Worm (Caenorhabditis elegans) whole organism, L4 larva: ENCODE measurements around the gene hpo-18.
"Not testable (repeated sequence)": the region's sequence is repeated elsewhere in the genome, so short reads cannot be mapped to it uniquely, and the experiment has no call there.

Experiments
- D1046.2 ChIP-seq: fragments of 200-800 bp; sonication (Bioruptor generic); IDR thresholded peaks from 2 replicates; pipeline ENCODE4 v1.3.6; 2022; ENCODE audit warnings: missing genetic modification characterization, missing compliant biosample characterization
- F10B5.3 ChIP-seq: sonication (generic microtip); optimal IDR thresholded peaks from 2 replicates; lab custom pipeline; 2016; ENCODE audit warnings: mild to moderate bottlenecking, missing genetic modification characterization, missing compliant biosample characterization
- F37D6.2 ChIP-seq: sonication (generic microtip); optimal IDR thresholded peaks from 2 replicates; lab custom pipeline; 2016; ENCODE audit warnings: mild to moderate bottlenecking, missing genetic modification characterization, missing compliant biosample characterization
- R02D3.7 ChIP-seq: fragments of 150-350 bp; sonication (generic microtip); optimal IDR thresholded peaks from 3 replicates; lab custom pipeline; 2014; ENCODE audit warnings: missing biosample characterization, missing genetic modification characterization
- T20F7.1 ChIP-seq: fragments of 200-800 bp; sonication (Bioruptor generic); optimal IDR thresholded peaks from 2 replicates; lab custom pipeline; 2018; ENCODE audit warnings: mild to moderate bottlenecking, missing genetic modification characterization, missing compliant biosample characterization
- Y5F2A.4 ChIP-seq: fragments of 200-800 bp; sonication (Bioruptor generic); optimal IDR thresholded peaks from 2 replicates; lab custom pipeline; 2018; ENCODE audit warnings: mild to moderate bottlenecking, missing genetic modification characterization, missing compliant biosample characterization
- aly-2 ChIP-seq: sonication (generic microtip); optimal IDR thresholded peaks from 2 replicates; lab custom pipeline; 2018; ENCODE audit warnings: missing biosample characterization, missing genetic modification characterization
- attf-4 ChIP-seq: sonication (generic microtip); optimal IDR thresholded peaks from 3 replicates; lab custom pipeline; 2017; ENCODE audit warnings: missing biosample characterization, missing genetic modification characterization
- ceh-32 ChIP-seq: sonication (generic microtip); optimal IDR thresholded peaks from 2 replicates; lab custom pipeline; 2016; ENCODE audit warnings: mild to moderate bottlenecking, missing genetic modification characterization, missing compliant biosample characterization; ENCODE audit not compliant: poor library complexity
- ceh-62 ChIP-seq: sonication (generic microtip); optimal IDR thresholded peaks from 2 replicates; lab custom pipeline; 2017; ENCODE audit warnings: missing biosample characterization, missing genetic modification characterization
- ces-1 ChIP-seq: fragments of 150-350 bp; sonication (generic microtip); optimal IDR thresholded peaks from 4 replicates; lab custom pipeline; 2014; ENCODE audit warnings: missing biosample characterization, missing genetic modification reagents, missing genetic modification characterization
- cey-2 ChIP-seq: sonication (generic microtip); optimal IDR thresholded peaks from 3 replicates; lab custom pipeline; 2017; ENCODE audit warnings: missing genetic modification characterization, mild to moderate bottlenecking, missing compliant biosample characterization, antibody characterized with exemption, borderline replicate concordance; ENCODE audit not compliant: insufficient read depth
- daf-19 ChIP-seq: fragments of 200-800 bp; sonication (Bioruptor generic); conservative IDR thresholded peaks from 2 replicates; pipeline ENCODE4 v1.3.6; 2022; ENCODE audit warnings: missing genetic modification characterization, missing compliant biosample characterization
- daf-8 ChIP-seq: fragments of 200-800 bp; sonication (Bioruptor generic); IDR thresholded peaks from 2 replicates; pipeline ENCODE4 v1.3.6; 2022; ENCODE audit warnings: missing genetic modification characterization, missing compliant biosample characterization
- dmd-9 ChIP-seq: fragments of 200-800 bp; sonication (Bioruptor generic); IDR thresholded peaks from 2 replicates; pipeline ENCODE4 v1.3.6; 2022; ENCODE audit warnings: missing genetic modification reagents, missing genetic modification characterization, missing compliant biosample characterization
- dpl-1 ChIP-seq: fragments of 150-350 bp; optimal IDR thresholded peaks from 2 replicates; lab custom pipeline; 2014; ENCODE audit warnings: missing biosample characterization, missing genetic modification reagents, missing genetic modification characterization
- fos-1 ChIP-seq: fragments of 150-350 bp; optimal IDR thresholded peaks from 2 replicates; lab custom pipeline; 2014; ENCODE audit warnings: missing biosample characterization, missing genetic modification characterization
- gei-8 ChIP-seq: fragments of 200-800 bp; sonication (Bioruptor generic); optimal IDR thresholded peaks from 2 replicates; lab custom pipeline; 2018; ENCODE audit warnings: mild to moderate bottlenecking, missing genetic modification characterization, missing compliant biosample characterization
- hlh-11 ChIP-seq: fragments of 200-800 bp; sonication (Bioruptor generic); optimal IDR thresholded peaks from 2 replicates; lab custom pipeline; 2018; ENCODE audit warnings: mild to moderate bottlenecking, missing genetic modification characterization, missing compliant biosample characterization
- jun-1 ChIP-seq: fragments of 150-350 bp; optimal IDR thresholded peaks from 2 replicates; lab custom pipeline; 2014; ENCODE audit warnings: missing biosample characterization, missing genetic modification reagents, missing genetic modification characterization
- lim-7 ChIP-seq: fragments of 200-800 bp; sonication (Bioruptor generic); IDR thresholded peaks from 2 replicates; pipeline ENCODE4 v1.3.6; 2022; ENCODE audit warnings: missing genetic modification characterization, missing compliant biosample characterization
- lin-13 ChIP-seq: fragments of 150-350 bp; optimal IDR thresholded peaks from 2 replicates; lab custom pipeline; 2014; ENCODE audit warnings: missing biosample characterization, missing genetic modification reagents, missing genetic modification characterization
- lin-39 ChIP-seq: fragments of 150-350 bp; optimal IDR thresholded peaks from 2 replicates; lab custom pipeline; 2014; ENCODE audit warnings: missing biosample characterization, missing genetic modification reagents, missing genetic modification characterization
- lir-3 ChIP-seq: sonication (generic microtip); optimal IDR thresholded peaks from 2 replicates; lab custom pipeline; 2016; ENCODE audit warnings: mild to moderate bottlenecking, missing genetic modification characterization, missing compliant biosample characterization
- madf-5 ChIP-seq, 2 experiments: fragments of 200-800 bp; sonication (Bioruptor generic); IDR thresholded peaks; 2 replicates each; pipeline ENCODE4 v1.3.6; 2022; ENCODE audit warnings: missing compliant biosample characterization in 2 of 2, missing genetic modification characterization in 2 of 2
- mdl-1 ChIP-seq, 2 experiments: fragments of 150-350 bp in 1 of 2; sonication (generic microtip) in 1 of 2; optimal IDR thresholded peaks; 2 replicates each; lab custom pipeline; 2014 to 2017; ENCODE audit warnings: missing biosample characterization in 2 of 2, missing genetic modification characterization in 2 of 2
- mdt-29 ChIP-seq: fragments of 200-800 bp; sonication (Bioruptor generic); IDR thresholded peaks from 2 replicates; pipeline ENCODE4 v1.3.6; 2022; ENCODE audit warnings: missing genetic modification reagents, missing genetic modification characterization, missing compliant biosample characterization
- mep-1 ChIP-seq: fragments of 150-350 bp; sonication (generic microtip); optimal IDR thresholded peaks from 3 replicates; lab custom pipeline; 2014; ENCODE audit warnings: missing biosample characterization, missing genetic modification characterization
- mxl-2 ChIP-seq: fragments of 200-800 bp; sonication (Bioruptor generic); conservative IDR thresholded peaks from 2 replicates; pipeline ENCODE4 v1.3.6; 2022; ENCODE audit warnings: missing genetic modification reagents, missing genetic modification characterization, missing compliant biosample characterization
- nhr-10 ChIP-seq: fragments of 150-350 bp; optimal IDR thresholded peaks from 2 replicates; lab custom pipeline; 2014; ENCODE audit warnings: missing biosample characterization, missing genetic modification characterization
- nhr-11 ChIP-seq: fragments of 150-350 bp; optimal IDR thresholded peaks from 2 replicates; lab custom pipeline; 2014; ENCODE audit warnings: missing biosample characterization, missing genetic modification characterization
- nhr-25 ChIP-seq: sonication (generic microtip); optimal IDR thresholded peaks from 2 replicates; lab custom pipeline; 2017; ENCODE audit warnings: missing genetic modification characterization, mild to moderate bottlenecking, missing compliant biosample characterization, antibody characterized with exemption, moderate library complexity, borderline replicate concordance; ENCODE audit not compliant: insufficient read depth
- nhr-28 ChIP-seq: fragments of 150-350 bp; optimal IDR thresholded peaks from 2 replicates; lab custom pipeline; 2014; ENCODE audit warnings: missing biosample characterization, missing genetic modification characterization
- nhr-48 ChIP-seq: sonication (generic microtip); optimal IDR thresholded peaks from 2 replicates; lab custom pipeline; 2016; ENCODE audit warnings: mild to moderate bottlenecking, missing genetic modification characterization, missing compliant biosample characterization
- nhr-77 ChIP-seq: fragments of 150-350 bp; optimal IDR thresholded peaks from 2 replicates; lab custom pipeline; 2014; ENCODE audit warnings: missing biosample characterization, missing genetic modification characterization
- pqm-1 ChIP-seq: sonication (generic microtip); optimal IDR thresholded peaks from 2 replicates; lab custom pipeline; 2017; ENCODE audit warnings: missing biosample characterization, missing genetic modification characterization
- rbr-2 ChIP-seq: sonication (generic microtip); optimal IDR thresholded peaks from 2 replicates; lab custom pipeline; 2016; ENCODE audit warnings: missing genotype, missing genetic modification characterization, missing compliant biosample characterization
- sdz-12 ChIP-seq: fragments of 200-800 bp; sonication (Bioruptor generic); optimal IDR thresholded peaks from 2 replicates; lab custom pipeline; 2018; ENCODE audit warnings: mild to moderate bottlenecking, missing genetic modification characterization, missing compliant biosample characterization
- snpc-4 ChIP-seq: fragments of 150-350 bp; optimal IDR thresholded peaks from 2 replicates; lab custom pipeline; 2014; ENCODE audit warnings: missing biosample characterization, missing genetic modification characterization
- vab-7 ChIP-seq: fragments of 200-800 bp; sonication (Bioruptor generic); IDR thresholded peaks from 2 replicates; pipeline ENCODE4 v1.3.6; 2022; ENCODE audit warnings: missing genetic modification reagents, missing genetic modification characterization, missing compliant biosample characterization

Gene hpo-18

ce11 chrV:4336462-4336861, 9.8 kb downstream of the hpo-18 start, which contains the start of gene irld-1:
irld-1 (plus strand) TSS chrV:4336762.
- TF ChIP-seq nhr-10 (tag; lab: Kevin White, UChicago); ces-1 (GFP tag; lab: Kevin White, UChicago); nhr-11 (tag; lab: Kevin White, UChicago): not testable (repeated sequence)

DNA sequence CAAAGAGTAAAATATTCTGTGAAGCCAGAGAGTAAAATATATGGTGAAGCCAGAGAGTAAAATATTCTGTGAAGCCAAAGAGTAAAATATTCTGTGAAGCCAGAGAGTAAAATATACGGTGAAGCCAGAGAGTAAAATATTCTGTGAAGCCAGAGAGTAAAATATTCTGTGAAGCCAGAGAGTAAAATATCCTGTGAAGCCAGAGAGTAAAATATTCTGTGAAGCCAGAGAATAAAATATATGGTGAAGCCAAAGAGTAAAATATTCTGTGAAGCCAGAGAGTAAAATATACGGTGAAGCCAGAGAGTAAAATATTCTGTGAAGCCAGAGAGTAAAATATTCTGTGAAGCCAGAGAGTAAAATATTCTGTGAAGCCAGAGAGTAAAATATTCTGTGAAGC, 12.7 kb downstream of the hpo-18 start:
- peak in 1 of 2 experiments; percentile 76; a peak in 1 of 4 replicates for TF ChIP-seq madf-5 (GFP tag; IDR thresholded peaks at IDR 0.05; lab: Robert Waterston, UW)

DNA sequence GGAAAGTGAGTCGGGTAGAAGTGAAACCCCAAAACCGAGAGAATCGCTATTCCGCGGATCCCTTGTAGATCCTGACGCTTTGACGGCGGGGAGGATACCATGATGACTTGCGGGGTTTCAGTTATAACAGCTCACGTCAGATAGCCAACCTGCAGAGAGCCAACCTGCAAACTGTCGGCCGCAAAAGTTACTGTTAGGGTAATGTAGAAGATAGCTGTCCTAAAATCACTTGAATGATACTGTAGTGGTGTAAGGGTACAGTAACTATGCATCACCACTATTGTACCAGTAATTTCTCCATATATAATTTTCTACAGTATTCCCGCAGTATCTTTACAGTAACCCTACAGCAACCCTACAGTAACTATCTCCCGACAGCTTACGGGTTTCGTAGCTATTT, 13.8 kb downstream of the hpo-18 start, which contains the start of gene oac-12:
Gene oac-12, minus strand, starts transcription at position 101 of the 400 bp plus-strand sequence.
- TF ChIP-seq nhr-28 (tag; lab: Kevin White, UChicago): no peak
- no peak for TF ChIP-seq aly-2 (tag; lab: Kevin White, UChicago)
- TF ChIP-seq gei-8 (GFP tag; lab: Kevin White, UChicago): no peak
- no peak for TF ChIP-seq T20F7.1 (GFP tag; lab: Kevin White, UChicago)
- TF ChIP-seq daf-19 (GFP tag; lab: Robert Waterston, UW): no peak
- TF ChIP-seq hlh-11: no peak
- no peak for TF ChIP-seq nhr-48
- TF ChIP-seq lim-7 (GFP tag; lab: Robert Waterston, UW): no peak
- no peak for TF ChIP-seq F10B5.3 (tag; lab: Kevin White, UChicago)
- no peak for TF ChIP-seq cey-2 (tag; lab: Kevin White, UChicago)
- no peak for TF ChIP-seq mxl-2 (GFP tag; lab: Robert Waterston, UW)
- TF ChIP-seq pqm-1 (tag; lab: Kevin White, UChicago): no peak
- no peak for TF ChIP-seq nhr-77 (tag; lab: Kevin White, UChicago)
- no peak for TF ChIP-seq nhr-25 (tag; lab: Kevin White, UChicago)
- TF ChIP-seq mdt-29 (GFP tag; lab: Robert Waterston, UW): no peak

DNA sequence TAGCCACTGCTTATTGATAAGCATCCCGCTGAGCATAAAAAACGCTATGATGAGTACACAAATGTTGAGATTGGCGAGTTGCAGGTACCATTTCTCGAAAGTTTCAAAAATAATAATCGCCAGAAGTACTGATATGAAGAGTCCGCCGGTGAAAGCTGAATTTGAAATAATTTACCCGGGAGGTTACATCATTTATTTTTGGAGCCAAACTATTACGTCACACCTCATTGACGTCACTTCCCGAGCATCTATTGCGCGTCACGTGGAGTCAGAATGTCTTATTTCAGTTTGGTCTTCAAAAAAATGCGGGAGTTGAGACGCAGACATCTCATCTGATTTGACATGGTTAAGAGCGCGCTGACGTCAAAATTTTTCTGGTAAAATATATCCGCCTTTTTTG, 15.4 kb downstream of the hpo-18 start:
- TF ChIP-seq lin-39 (tag; lab: Kevin White, UChicago) (no peak), vab-7 (no peak), nhr-28 (tag; lab: Kevin White, UChicago) (no peak), attf-4 (tag; lab: Kevin White, UChicago) (no peak), dpl-1 (GFP tag; lab: Kevin White, UChicago) (no peak), sdz-12 (GFP tag; lab: Kevin White, UChicago) (no peak), R02D3.7 (tag; lab: Kevin White, UChicago) (no peak), mdl-1 (tag; optimal IDR thresholded peaks at IDR 0.05; lab: Kevin White, UChicago) (no peak), snpc-4 (tag; lab: Kevin White, UChicago) (no peak), ceh-32 (tag; lab: Kevin White, UChicago) (no peak), ces-1 (GFP tag; lab: Kevin White, UChicago) (no peak), lir-3 (tag; lab: Kevin White, UChicago) (no peak), D1046.2 (no peak), mep-1 (no peak)

ce11 chrV:4326841-4327240, 19.4 kb downstream of the hpo-18 start, which contains the start of gene D2063.1:
D2063.1 (plus strand) TSS chrV:4327121.
- TF ChIP-seq rbr-2 (tag; lab: Kevin White, UChicago) (no peak), F37D6.2 (tag; lab: Kevin White, UChicago) (no peak), fos-1 (tag; lab: Kevin White, UChicago) (no peak), lin-13 (no peak), Y5F2A.4 (GFP tag; lab: Kevin White, UChicago) (no peak), nhr-11 (tag; lab: Kevin White, UChicago) (peak; percentile 89), ceh-62 (tag; lab: Kevin White, UChicago) (no peak), snpc-4 (tag; lab: Kevin White, UChicago) (no peak), hlh-11 (no peak), nhr-28 (tag; lab: Kevin White, UChicago) (peak; percentile 23), dmd-9 (GFP tag; lab: Robert Waterston, UW) (no peak), jun-1 (tag; lab: Kevin White, UChicago) (no peak), daf-8 (GFP tag; lab: Robert Waterston, UW) (no peak), lir-3 (tag; lab: Kevin White, UChicago) (no peak)
- TF ChIP-seq, all 104 proteins: peak for 2
